Worm (Caenorhabditis elegans) whole organism, mixed stage, embryonic: ENCODE results near the gene misc-1.

ENCODE experiments used
- elt-1 ChIP-seq: sonication (generic microtip); optimal IDR thresholded peaks from 2 replicates; lab custom pipeline; 2017; ENCODE audit warnings: missing genetic modification characterization, mild to moderate bottlenecking, missing compliant biosample characterization, antibody characterized with exemption, moderate library complexity, borderline replicate concordance; ENCODE audit not compliant: insufficient read depth
- hlh-1 ChIP-seq: fragments of 150-350 bp; optimal IDR thresholded peaks from 2 replicates; lab custom pipeline; 2014; ENCODE audit warnings: missing biosample characterization, missing genetic modification reagents, missing genetic modification characterization
- nhr-237 ChIP-seq: fragments of 150-350 bp; optimal IDR thresholded peaks from 2 replicates; lab custom pipeline; 2014; ENCODE audit warnings: missing biosample characterization, missing genetic modification characterization
- snpc-4 ChIP-seq: fragments of 150-350 bp; optimal IDR thresholded peaks from 2 replicates; lab custom pipeline; 2014; ENCODE audit warnings: missing biosample characterization, missing genetic modification characterization
- unc-62 ChIP-seq: fragments of 150-350 bp; optimal IDR thresholded peaks from 2 replicates; lab custom pipeline; 2014; ENCODE audit warnings: missing biosample characterization, missing genetic modification reagents, missing genetic modification characterization

DNA sequence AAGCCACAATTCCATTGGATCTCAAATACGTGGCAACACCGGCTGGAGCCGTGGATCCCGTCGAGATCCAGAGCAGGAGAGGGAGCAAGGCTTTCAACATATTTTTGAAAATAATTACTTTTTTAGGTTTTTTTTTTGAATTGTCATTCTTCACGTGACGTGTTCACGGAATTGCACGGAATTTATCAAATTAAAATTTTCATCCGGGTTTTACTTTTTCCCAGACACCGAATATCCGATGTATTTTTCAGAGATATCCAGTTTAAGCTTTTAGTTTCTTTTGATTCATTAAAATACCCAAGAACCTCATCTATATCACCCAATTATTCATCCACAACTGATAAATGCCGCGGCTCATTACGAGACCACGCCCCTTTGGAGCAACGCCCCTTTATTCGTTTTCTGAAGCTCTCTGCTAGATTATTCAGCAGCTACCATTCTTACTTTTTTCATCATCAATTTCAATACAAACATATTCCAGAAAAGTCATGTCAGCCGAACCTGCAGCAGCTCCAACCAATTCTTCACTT is 10.6 kb downstream of the misc-1 start, which contains the start of the genes clec-117 and B0432.1:
- TF ChIP-seq elt-1 (tag; lab: Kevin White, UChicago) (no peak), nhr-237 (tag; lab: Kevin White, UChicago) (no peak), unc-62 (GFP tag; lab: Kevin White, UChicago) (no peak), hlh-1 (no peak), snpc-4 (tag; lab: Kevin White, UChicago) (no peak)
